Fruit fly (Drosophila melanogaster) whole organism, embryonic: ENCODE data around the gene CG42820.

Source experiments
- Adf1 ChIP-seq: fragments of 200-800 bp; sonication (Bioruptor generic); IDR thresholded peaks from 2 replicates; pipeline ENCODE4 v1.3.6; 2022; ENCODE audit warnings: missing biosample characterization, missing genetic modification characterization
- Awh ChIP-seq: fragments of 200-800 bp; sonication (Bioruptor generic); IDR thresholded peaks from 2 replicates; pipeline ENCODE4, ENCODE4 v1.3.6; 2022; ENCODE audit warnings: missing biosample characterization, missing genetic modification characterization
- BtbVII ChIP-seq: fragments of 200-800 bp; sonication (Bioruptor generic); optimal IDR thresholded peaks from 3 replicates; lab custom pipeline; 2017; ENCODE audit warnings: missing biosample characterization, mild to moderate bottlenecking, missing genetic modification characterization
- CG10366 ChIP-seq: fragments of 200-800 bp; sonication (Bioruptor generic); IDR thresholded peaks from 2 replicates; pipeline ENCODE4 v1.3.6; 2022; ENCODE audit warnings: missing biosample characterization, missing genetic modification characterization
- CG11695 ChIP-seq: fragments of 200-800 bp; sonication (Bioruptor generic); IDR thresholded peaks from 3 replicates; pipeline ENCODE4 v1.3.6; 2022; ENCODE audit warnings: missing biosample characterization, missing genetic modification characterization
- CG12219 ChIP-seq: fragments of 200-800 bp; sonication (Bioruptor generic); optimal IDR thresholded peaks from 3 replicates; lab custom pipeline; 2018; ENCODE audit warnings: missing biosample characterization, mild to moderate bottlenecking, missing genetic modification characterization
- CG12299 ChIP-seq: fragments of 200-800 bp; sonication (Bioruptor generic); optimal IDR thresholded peaks from 2 replicates; lab custom pipeline; 2018; ENCODE audit warnings: missing biosample characterization, mild to moderate bottlenecking, missing genetic modification characterization
- CG12391 ChIP-seq: fragments of 200-800 bp; sonication (Bioruptor generic); optimal IDR thresholded peaks from 3 replicates; lab custom pipeline; 2018; ENCODE audit warnings: missing biosample characterization, mild to moderate bottlenecking, missing genetic modification characterization, moderate library complexity
- CG12659 ChIP-seq: fragments of 200-800 bp; sonication (Bioruptor generic); optimal IDR thresholded peaks from 3 replicates; lab custom pipeline; 2017; ENCODE audit warnings: mild to moderate bottlenecking, missing biosample characterization, missing genetic modification reagents, missing genetic modification characterization
- CG14050 ChIP-seq: fragments of 200-800 bp; sonication (Bioruptor generic); IDR thresholded peaks from 3 replicates; pipeline ENCODE4 v1.3.6; 2022; ENCODE audit warnings: missing biosample characterization, missing genetic modification characterization
- CG1603 ChIP-seq: fragments of 200-800 bp; sonication (Bioruptor generic); optimal IDR thresholded peaks from 2 replicates; lab custom pipeline; 2019; ENCODE audit warnings: missing biosample characterization, mild to moderate bottlenecking, missing genetic modification characterization, moderate library complexity
- CG17359 ChIP-seq: fragments of 200-800 bp; sonication (Bioruptor generic); optimal IDR thresholded peaks from 3 replicates; lab custom pipeline; 2018; ENCODE audit warnings: missing biosample characterization, mild to moderate bottlenecking, missing genetic modification characterization, moderate library complexity
- CG17385 ChIP-seq: fragments of 200-800 bp; sonication (Bioruptor generic); optimal IDR thresholded peaks from 3 replicates; lab custom pipeline; 2018; ENCODE audit warnings: missing biosample characterization, mild to moderate bottlenecking, missing genetic modification characterization
- CG17802 ChIP-seq: fragments of 200-800 bp; sonication (Bioruptor generic); optimal IDR thresholded peaks from 2 replicates; lab custom pipeline; 2018; ENCODE audit warnings: missing biosample characterization, mild to moderate bottlenecking, missing genetic modification characterization, moderate library complexity
- CG18476 ChIP-seq: fragments of 200-800 bp; sonication (Bioruptor generic); optimal IDR thresholded peaks from 2 replicates; lab custom pipeline; 2016; ENCODE audit warnings: missing biosample characterization, mild to moderate bottlenecking, missing genetic modification characterization
- CG32532 ChIP-seq: fragments of 200-800 bp; sonication (Bioruptor generic); IDR thresholded peaks from 2 replicates; pipeline ENCODE4 v1.3.6; 2022; ENCODE audit warnings: missing biosample characterization, missing genetic modification characterization
- CG32772 ChIP-seq: fragments of 200-800 bp; sonication (Bioruptor generic); IDR thresholded peaks from 2 replicates; pipeline ENCODE4 v1.3.6; 2022; ENCODE audit warnings: missing biosample characterization, missing genetic modification characterization
- CG34376 ChIP-seq: fragments of 200-800 bp; sonication (Bioruptor generic); optimal IDR thresholded peaks from 2 replicates; lab custom pipeline; 2018; ENCODE audit warnings: missing biosample characterization, mild to moderate bottlenecking, missing genetic modification characterization
- ERR ChIP-seq: fragments of 200-800 bp; sonication (Bioruptor generic); optimal IDR thresholded peaks from 2 replicates; lab custom pipeline; 2016; ENCODE audit warnings: missing biosample characterization, missing genetic modification characterization
- H2.0 ChIP-seq: fragments of 200-800 bp; sonication (Bioruptor generic); IDR thresholded peaks from 2 replicates; pipeline ENCODE4 v1.3.6; 2022; ENCODE audit warnings: missing biosample characterization, missing genetic modification characterization
- HLH3B ChIP-seq: fragments of 200-800 bp; sonication (Bioruptor generic); IDR thresholded peaks from 2 replicates; pipeline ENCODE4 v1.3.6; 2022; ENCODE audit warnings: missing biosample characterization, missing genetic modification characterization
- Hey ChIP-seq: fragments of 200-800 bp; sonication (Bioruptor generic); optimal IDR thresholded peaks from 3 replicates; lab custom pipeline; 2018; ENCODE audit warnings: missing biosample characterization, mild to moderate bottlenecking, missing genetic modification characterization
- Nf-YC ChIP-seq: fragments of 200-800 bp; optimal IDR thresholded peaks from 3 replicates; lab custom pipeline; 2019; ENCODE audit warnings: missing biosample characterization, mild to moderate bottlenecking, missing genetic modification characterization, moderate library complexity
- Oli ChIP-seq: fragments of 200-800 bp; sonication (Bioruptor generic); optimal IDR thresholded peaks from 2 replicates; lab custom pipeline; 2018; ENCODE audit warnings: missing biosample characterization, mild to moderate bottlenecking, missing genetic modification characterization, moderate library complexity
- Optix ChIP-seq: fragments of 200-800 bp; sonication (Bioruptor generic); IDR thresholded peaks from 3 replicates; pipeline ENCODE4 v1.3.6; 2022; ENCODE audit warnings: missing biosample characterization, missing genetic modification characterization
- aop ChIP-seq: fragments of 200-800 bp; sonication (Bioruptor generic); IDR thresholded peaks from 2 replicates; pipeline ENCODE4 v1.3.6; 2022; ENCODE audit warnings: missing biosample characterization, missing genetic modification characterization
- az2 ChIP-seq: fragments of 200-800 bp; sonication (Bioruptor generic); optimal IDR thresholded peaks from 3 replicates; lab custom pipeline; 2016; ENCODE audit warnings: missing biosample characterization, missing genetic modification characterization
- bbx ChIP-seq: fragments of 200-800 bp; sonication (Bioruptor generic); IDR thresholded peaks from 2 replicates; pipeline ENCODE4 v1.3.6; 2022; ENCODE audit warnings: missing biosample characterization, missing genetic modification characterization; ENCODE audit not compliant: partially characterized antibody
- cad ChIP-seq: fragments of >200 bp; optimal IDR thresholded peaks from 2 replicates; lab custom pipeline; 2017; ENCODE audit warnings: missing biosample characterization, missing genetic modification characterization
- cas ChIP-seq: fragments of 200-800 bp; sonication (Bioruptor generic); IDR thresholded peaks from 2 replicates; pipeline ENCODE4 v1.3.6; 2022; ENCODE audit warnings: missing biosample characterization, missing genetic modification characterization
- chif ChIP-seq, 2 experiments: fragments of 200-800 bp; sonication (Bioruptor generic); optimal IDR thresholded peaks; 3 replicates each; lab custom pipeline; 2016; ENCODE audit warnings: missing biosample characterization in 2 of 2, missing genetic modification characterization in 2 of 2
- chm ChIP-seq: fragments of 200-800 bp; sonication (Bioruptor generic); IDR thresholded peaks from 2 replicates; pipeline ENCODE4 v1.3.6; 2022; ENCODE audit warnings: missing biosample characterization, missing genetic modification characterization
- danr ChIP-seq: fragments of 200-800 bp; sonication (Bioruptor generic); IDR thresholded peaks from 2 replicates; pipeline ENCODE4 v1.3.6; 2022; ENCODE audit warnings: missing biosample characterization, missing genetic modification characterization
- dmrt11E ChIP-seq: fragments of 200-800 bp; sonication (Bioruptor generic); optimal IDR thresholded peaks from 3 replicates; lab custom pipeline; 2018; ENCODE audit warnings: missing biosample characterization, mild to moderate bottlenecking, missing genetic modification characterization, moderate library complexity
- fd64A ChIP-seq: fragments of 200-800 bp; sonication (Bioruptor generic); optimal IDR thresholded peaks from 3 replicates; lab custom pipeline; 2018; ENCODE audit warnings: missing biosample characterization, mild to moderate bottlenecking, missing genetic modification characterization
- gcm2 ChIP-seq: fragments of 200-800 bp; sonication (Bioruptor generic); optimal IDR thresholded peaks from 2 replicates; lab custom pipeline; 2016; ENCODE audit warnings: missing biosample characterization, missing genetic modification characterization
- grn ChIP-seq: fragments of 200-800 bp; sonication (Bioruptor generic); optimal IDR thresholded peaks from 3 replicates; lab custom pipeline; 2017; ENCODE audit warnings: missing biosample characterization, missing genetic modification characterization
- gsb-n ChIP-seq: fragments of 200-800 bp; sonication (Bioruptor generic); optimal IDR thresholded peaks from 3 replicates; lab custom pipeline; 2018; ENCODE audit warnings: missing biosample characterization, mild to moderate bottlenecking, missing genetic modification characterization
- ham ChIP-seq: fragments of 200-800 bp; sonication (Bioruptor generic); IDR thresholded peaks from 2 replicates; pipeline ENCODE4 v1.3.6; 2022; ENCODE audit warnings: missing biosample characterization, missing genetic modification characterization
- hth ChIP-seq: fragments of >200 bp; optimal IDR thresholded peaks from 2 replicates; lab custom pipeline; 2017; ENCODE audit warnings: inconsistent platforms
- ind ChIP-seq: fragments of 200-800 bp; sonication (Bioruptor generic); optimal IDR thresholded peaks from 3 replicates; lab custom pipeline; 2016; ENCODE audit warnings: missing biosample characterization, missing genetic modification characterization
- klu ChIP-seq: fragments of 200-800 bp; sonication (Bioruptor generic); IDR thresholded peaks from 2 replicates; pipeline ENCODE4 v1.3.6; 2022; ENCODE audit warnings: missing biosample characterization, missing genetic modification characterization
- mam ChIP-seq: fragments of 200-800 bp; sonication (Bioruptor generic); optimal IDR thresholded peaks from 3 replicates; lab custom pipeline; 2016; ENCODE audit warnings: missing biosample characterization, missing genetic modification characterization
- mld ChIP-seq: fragments of 200-800 bp; sonication (Bioruptor generic); IDR thresholded peaks from 3 replicates; pipeline ENCODE4 v1.3.6; 2022; ENCODE audit warnings: missing biosample characterization, missing genetic modification characterization; ENCODE audit not compliant: partially characterized antibody
- pum ChIP-seq: fragments of 200-800 bp; sonication (Bioruptor generic); optimal IDR thresholded peaks from 2 replicates; lab custom pipeline; 2016; ENCODE audit warnings: missing biosample characterization, missing genetic modification characterization
- repo ChIP-seq: fragments of 200-800 bp; sonication (Bioruptor generic); optimal IDR thresholded peaks from 2 replicates; lab custom pipeline; 2016; ENCODE audit warnings: missing biosample characterization, missing genetic modification characterization
- rib ChIP-seq: fragments of 200-800 bp; sonication (Bioruptor generic); IDR thresholded peaks from 2 replicates; pipeline ENCODE4 v1.3.6; 2022; ENCODE audit warnings: missing biosample characterization, missing genetic modification characterization
- stc ChIP-seq: fragments of 200-800 bp; sonication (Bioruptor generic); IDR thresholded peaks from 2 replicates; pipeline ENCODE4 v1.3.6; 2022; ENCODE audit warnings: missing biosample characterization, missing genetic modification characterization
- sug ChIP-seq: fragments of 200-800 bp; optimal IDR thresholded peaks from 2 replicates; lab custom pipeline; 2019; ENCODE audit warnings: missing biosample characterization, mild to moderate bottlenecking, missing genetic modification characterization, moderate library complexity
- zf30C ChIP-seq: fragments of 200-800 bp; sonication (Bioruptor generic); optimal IDR thresholded peaks from 3 replicates; lab custom pipeline; 2018; ENCODE audit warnings: missing biosample characterization, mild to moderate bottlenecking, missing genetic modification characterization

Gene CG42820

dm6 chr2L:8364006-8364956 is 27.9 kb downstream of the CG42820 start, which contains the start of the genes RpS13 and CSN8 (continued):
- TF ChIP-seq bbx (GFP tag; lab: Robert Waterston, UW) (peak; percentile 91), Adf1 (GFP tag; lab: Robert Waterston, UW) (no peak), H2.0 (no peak), chif (GFP tag; optimal IDR thresholded peaks at IDR 0.05; lab: Kevin White, UChicago) (no peak), mld (GFP tag; lab: Robert Waterston, UW) (peak; percentile 75; the same call in 2 of the 3 replicates), pum (no peak), CG32772 (GFP tag; lab: Robert Waterston, UW) (no peak), stc (no peak), hth (lab: Kevin White, UChicago) (no peak), CG34376 (GFP tag; lab: Kevin White, UChicago) (peak; percentile 68), gsb-n (tag; lab: Kevin White, UChicago) (no peak), mam (GFP tag; lab: Kevin White, UChicago) (no peak), ind (no peak), dmrt11E (tag; lab: Kevin White, UChicago) (no peak), cas (GFP tag; lab: Robert Waterston, UW) (no peak), rib (GFP tag; lab: Robert Waterston, UW) (no peak), ERR (GFP tag; lab: Kevin White, UChicago) (no peak), ham (GFP tag; lab: Robert Waterston, UW) (no peak), CG18476 (GFP tag; lab: Kevin White, UChicago) (no peak), zf30C (GFP tag; lab: Kevin White, UChicago) (no peak), BtbVII (GFP tag; lab: Kevin White, UChicago) (no peak), CG12299 (peak; percentile 56), CG1603 (tag; lab: Kevin White, UChicago) (peak; percentile 62), CG12219 (GFP tag; lab: Kevin White, UChicago) (no peak), CG17802 (tag; lab: Kevin White, UChicago) (no peak), Awh (no peak), CG10366 (no peak), CG17359 (tag; lab: Kevin White, UChicago) (peak; percentile 10), cad (GFP tag; lab: Kevin White, UChicago) (no peak), gcm2 (GFP tag; lab: Kevin White, UChicago) (no peak), sug (tag; lab: Kevin White, UChicago) (peak; percentile 55), CG32532 (GFP tag; lab: Robert Waterston, UW) (no peak), Hey (no peak), CG11695 (GFP tag; lab: Robert Waterston, UW) (no peak), klu (GFP tag; lab: Robert Waterston, UW) (no peak), fd64A (GFP tag; lab: Kevin White, UChicago) (no peak), HLH3B (GFP tag; lab: Robert Waterston, UW) (no peak), az2 (no peak), repo (GFP tag; lab: Kevin White, UChicago) (no peak), CG17385 (GFP tag; lab: Kevin White, UChicago) (peak; percentile 29), Nf-YC (tag; lab: Kevin White, UChicago) (peak; percentile 60), danr (GFP tag; lab: Robert Waterston, UW) (no peak), CG12391 (peak; percentile 41), CG12659 (GFP tag; lab: Kevin White, UChicago) (peak; percentile 75), Oli (tag; lab: Kevin White, UChicago) (no peak), Optix (no peak), aop (GFP tag; lab: Robert Waterston, UW) (no peak), grn (GFP tag; lab: Kevin White, UChicago) (peak; percentile 26), CG14050 (GFP tag; lab: Robert Waterston, UW) (no peak), chm (0 out of 2 replicates have a peak, but pooled peaks have one; percentile 4)
